Fruit fly (Drosophila melanogaster) whole organism, wandering third instar larva: ENCODE results near the gene wb.

ENCODE experiments used
- Abd-B ChIP-seq: fragments of >200 bp; optimal IDR thresholded peaks from 2 replicates; lab custom pipeline; 2017; ENCODE audit warnings: missing biosample characterization, missing genetic modification characterization
- CG9705 ChIP-seq: fragments of 200-800 bp; sonication (Bioruptor generic); optimal IDR thresholded peaks from 2 replicates; lab custom pipeline; 2018; ENCODE audit warnings: missing biosample characterization, mild to moderate bottlenecking, missing genetic modification characterization
- Dfd ChIP-seq: fragments of >200 bp; optimal IDR thresholded peaks from 2 replicates; lab custom pipeline; 2017; ENCODE audit warnings: missing biosample characterization, missing genetic modification characterization
- Dif ChIP-seq: fragments of 200-275, 200-300 bp; sonication (Bioruptor generic); optimal IDR thresholded peaks from 2 replicates; lab custom pipeline; 2018; ENCODE audit warnings: missing biosample characterization, missing genetic modification characterization; ENCODE audit not compliant: partially characterized antibody
- HLH106 ChIP-seq: fragments of 200-800 bp; optimal IDR thresholded peaks from 3 replicates; lab custom pipeline; 2019; ENCODE audit warnings: missing biosample characterization, mild to moderate bottlenecking, missing genetic modification characterization, moderate library complexity
- Hnf4 ChIP-seq: fragments of 200-800 bp; sonication (Bioruptor generic); optimal IDR thresholded peaks from 2 replicates; lab custom pipeline; 2016; ENCODE audit warnings: missing biosample characterization, mild to moderate bottlenecking, missing genetic modification characterization
- Hr83 ChIP-seq: fragments of 200-300 bp; sonication (Bioruptor generic); optimal IDR thresholded peaks from 2 replicates; lab custom pipeline; 2016; ENCODE audit warnings: missing biosample characterization, mild to moderate bottlenecking, missing genetic modification characterization, moderate library complexity; ENCODE audit not compliant: poor library complexity, severe bottlenecking
- Jra ChIP-seq: sonication (Bioruptor generic); optimal IDR thresholded peaks from 2 replicates; lab custom pipeline; 2016; ENCODE audit warnings: missing biosample characterization, missing genetic modification characterization
- Mio ChIP-seq: sonication (Bioruptor generic); optimal IDR thresholded peaks from 2 replicates; lab custom pipeline; 2016; ENCODE audit warnings: missing biosample characterization, missing genetic modification characterization
- N ChIP-seq: fragments of >200 bp; optimal IDR thresholded peaks from 2 replicates; lab custom pipeline; 2018; ENCODE audit warnings: missing biosample characterization, missing external identifiers, missing genetic modification characterization
- OdsH ChIP-seq: fragments of 200-800 bp; sonication (Bioruptor generic); optimal IDR thresholded peaks from 2 replicates; lab custom pipeline; 2016; ENCODE audit warnings: missing biosample characterization, mild to moderate bottlenecking, missing genetic modification characterization
- Rel ChIP-seq, 2 experiments: fragments of 200-800 bp; sonication (Bioruptor generic) in 1 of 2; optimal IDR thresholded peaks; 2 replicates in 1 of 2; 3 replicates in 1 of 2; lab custom pipeline; 2016 to 2019; ENCODE audit warnings: mild to moderate bottlenecking in 2 of 2, missing biosample characterization in 2 of 2, missing genetic modification characterization in 2 of 2, moderate library complexity in 1 of 2
- Sp1 ChIP-seq: fragments of 200-800 bp; sonication (Bioruptor generic); optimal IDR thresholded peaks from 3 replicates; lab custom pipeline; 2019; ENCODE audit warnings: missing biosample characterization, mild to moderate bottlenecking, missing genetic modification characterization, moderate library complexity
- brk ChIP-seq: fragments of 200-800 bp; sonication (Bioruptor generic); optimal IDR thresholded peaks from 2 replicates; lab custom pipeline; 2016; ENCODE audit warnings: missing biosample characterization, mild to moderate bottlenecking, missing genetic modification characterization
- dl ChIP-seq, 2 experiments: fragments of 175-275, 200-275 bp in 1 of 2; fragments of 200-275 bp in 1 of 2; sonication (Bioruptor generic); optimal IDR thresholded peaks; lab custom pipeline; 2018; ENCODE audit warnings: mild to moderate bottlenecking in 2 of 2, missing biosample characterization in 2 of 2, missing genetic modification characterization in 2 of 2, moderate library complexity in 2 of 2; ENCODE audit not compliant: partially characterized antibody in 2 of 2, insufficient read depth in 1 of 2
- dmrt93B ChIP-seq: fragments of 200-800 bp; sonication (Bioruptor generic); optimal IDR thresholded peaks from 2 replicates; lab custom pipeline; 2018; ENCODE audit warnings: missing biosample characterization, mild to moderate bottlenecking, missing genetic modification characterization
- dsf ChIP-seq: sonication (Bioruptor generic); optimal IDR thresholded peaks from 2 replicates; lab custom pipeline; 2016; ENCODE audit warnings: missing biosample characterization, missing genetic modification characterization, borderline replicate concordance
- ey ChIP-seq: fragments of 200-800 bp; sonication (Bioruptor generic); optimal IDR thresholded peaks from 2 replicates; lab custom pipeline; 2016; ENCODE audit warnings: missing biosample characterization, missing genetic modification characterization
- fru ChIP-seq: fragments of 200-800 bp; sonication (Bioruptor generic); optimal IDR thresholded peaks from 3 replicates; lab custom pipeline; 2016; ENCODE audit warnings: missing biosample characterization, mild to moderate bottlenecking, missing genetic modification characterization
- h ChIP-seq: fragments of 200-800 bp; sonication (Bioruptor generic); optimal IDR thresholded peaks from 3 replicates; lab custom pipeline; 2016; ENCODE audit warnings: missing biosample characterization, mild to moderate bottlenecking, missing genetic modification characterization
- jim ChIP-seq: fragments of 175-275, 200-325 bp; sonication (Bioruptor generic); optimal IDR thresholded peaks from 2 replicates; lab custom pipeline; 2016; ENCODE audit warnings: missing biosample characterization, mild to moderate bottlenecking, missing genetic modification characterization
- lola ChIP-seq: fragments of >200 bp; optimal IDR thresholded peaks from 2 replicates; lab custom pipeline; 2017; ENCODE audit warnings: missing biosample characterization, missing genetic modification characterization
- pan ChIP-seq: fragments of >200 bp; optimal IDR thresholded peaks from 2 replicates; lab custom pipeline; 2017
- psq ChIP-seq: fragments of 200-800 bp; sonication (Bioruptor generic); optimal IDR thresholded peaks from 3 replicates; lab custom pipeline; 2017; ENCODE audit warnings: missing biosample characterization, mild to moderate bottlenecking, missing genetic modification characterization, moderate library complexity
- sage ChIP-seq: fragments of 200-800 bp; sonication (Bioruptor generic); optimal IDR thresholded peaks from 2 replicates; lab custom pipeline; 2016; ENCODE audit warnings: missing biosample characterization, mild to moderate bottlenecking, missing genetic modification characterization
- tai ChIP-seq: sonication (Bioruptor generic); optimal IDR thresholded peaks from 2 replicates; lab custom pipeline; 2016; ENCODE audit warnings: missing biosample characterization, missing genetic modification characterization
- usp ChIP-seq: fragments of >200 bp; optimal IDR thresholded peaks from 2 replicates; lab custom pipeline; 2017; ENCODE audit warnings: missing biosample characterization, missing genetic modification characterization
- woc ChIP-seq: sonication (Bioruptor generic); optimal IDR thresholded peaks from 2 replicates; lab custom pipeline; 2016; ENCODE audit warnings: missing biosample characterization, mild to moderate bottlenecking, missing genetic modification characterization

wb gene

dm6 chr2L:14292721-14293120, 29.9 kb downstream of the wb start:
- peak; percentile 65 for TF ChIP-seq Dfd (GFP tag; lab: Kevin White, UChicago)
- TF ChIP-seq N = no peak

- TF ChIP-seq CG9705 (GFP tag; lab: Kevin White, UChicago) (no peak), usp (no peak), Hnf4 (no peak), Jra (no peak), Mio (GFP tag; lab: Kevin White, UChicago) (no peak), Abd-B (GFP tag; lab: Kevin White, UChicago) (no peak), N (no peak), tai (no peak), HLH106 (tag; lab: Kevin White, UChicago) (no peak), Dfd (GFP tag; lab: Kevin White, UChicago) (no peak), lola (GFP tag; lab: Kevin White, UChicago) (no peak), fru (GFP tag; lab: Kevin White, UChicago) (no peak), dsf (GFP tag; lab: Kevin White, UChicago) (no peak), dmrt93B (GFP tag; lab: Kevin White, UChicago) (no peak), brk (GFP tag; lab: Kevin White, UChicago) (no peak), Hr83 (GFP tag; lab: Kevin White, UChicago) (no peak), Dif (GFP tag; lab: Kevin White, UChicago) (no peak), h (GFP tag; lab: Kevin White, UChicago) (no peak), woc (GFP tag; lab: Kevin White, UChicago) (no peak)
These were observed 31.1 kb downstream of the wb start for dm6 chr2L:14293917-14294316.

dm6 chr2L:14300718-14301361, 38.0 kb downstream of the wb start:
- TF ChIP-seq ey (GFP tag; lab: Kevin White, UChicago) = no peak
- no peak for TF ChIP-seq N

- TF ChIP-seq Jra = no peak
- no peak for TF ChIP-seq pan (lab: Kevin White, UChicago)
- no peak for TF ChIP-seq Sp1 (GFP tag; lab: Kevin White, UChicago)
- TF ChIP-seq woc (GFP tag; lab: Kevin White, UChicago) = no peak
- TF ChIP-seq N = no peak
- no peak for TF ChIP-seq h (GFP tag; lab: Kevin White, UChicago)
- no peak for TF ChIP-seq OdsH
- TF ChIP-seq lola (GFP tag; lab: Kevin White, UChicago) = no peak
- no peak for TF ChIP-seq dl (GFP tag; optimal IDR thresholded peaks at IDR 0.05; lab: Kevin White, UChicago; ENCODE audit: insufficient read depth in 1 of 2, partially characterized antibody in 2 of 2)
- no peak for TF ChIP-seq dsf (GFP tag; lab: Kevin White, UChicago)
- TF ChIP-seq Hr83 (GFP tag; lab: Kevin White, UChicago) = no peak
These were observed 39.7 kb downstream of the wb start for dm6 chr2L:14302478-14302877.

dm6 chr2L:14307516-14307915, 44.7 kb downstream of the wb start:
- TF ChIP-seq fru (GFP tag; lab: Kevin White, UChicago) (no peak), brk (GFP tag; lab: Kevin White, UChicago) (no peak), dl (GFP tag; optimal IDR thresholded peaks at IDR 0.05; lab: Kevin White, UChicago; ENCODE audit: insufficient read depth in 1 of 2, partially characterized antibody in 2 of 2) (no peak), CG9705 (GFP tag; lab: Kevin White, UChicago) (no peak), OdsH (no peak), jim (no peak), Sp1 (GFP tag; lab: Kevin White, UChicago) (no peak), psq (GFP tag; lab: Kevin White, UChicago) (no peak), sage (GFP tag; lab: Kevin White, UChicago) (no peak), tai (no peak), Hnf4 (no peak), HLH106 (tag; lab: Kevin White, UChicago) (no peak), Rel (GFP tag; optimal IDR thresholded peaks at IDR 0.05; lab: Kevin White, UChicago) (no peak), Rel (tag; optimal IDR thresholded peaks at IDR 0.05; lab: Kevin White, UChicago) (no peak)
